Fruit fly (Drosophila melanogaster): ENCODE measurements around the gene GMF.

GMF gene

DNA sequence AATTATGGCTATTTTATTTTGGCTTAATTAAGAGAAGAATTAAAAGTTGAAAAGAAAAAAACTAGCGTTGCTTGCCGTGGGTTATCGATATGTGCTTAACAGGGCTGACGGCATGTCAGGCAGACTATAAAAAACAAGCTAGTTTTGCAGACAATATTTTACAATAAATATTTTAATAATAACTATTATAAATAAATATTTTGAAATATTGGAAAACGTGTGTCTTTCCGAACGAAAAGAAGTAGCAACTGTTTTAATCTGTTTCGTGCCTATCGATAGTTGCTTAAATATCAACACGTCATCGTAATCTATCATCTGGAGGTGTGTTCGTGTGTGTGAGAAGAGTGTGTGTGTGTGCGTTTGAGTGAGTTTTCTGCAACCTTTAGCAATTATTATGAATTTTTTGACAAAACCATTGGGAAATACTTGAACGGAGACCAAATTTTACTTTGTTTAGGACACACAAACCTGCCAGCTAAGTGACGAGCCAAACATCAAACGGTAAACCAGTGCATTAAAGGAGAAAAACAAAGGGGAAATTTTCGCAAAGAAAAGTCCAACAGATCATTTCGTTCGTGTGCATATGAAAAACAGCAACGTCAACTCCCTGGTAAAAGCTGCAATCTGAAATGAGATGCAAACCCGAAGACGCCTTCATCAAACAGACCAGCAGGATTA, 4.4 kb upstream of the GMF start, which contains the start of the genes CG5861 and Syx5 (continued):
- TF ChIP-seq E2f2 (GFP tag; IDR thresholded peaks at IDR 0.05) = peak; percentile 54
- TF ChIP-seq dan (GFP tag; IDR thresholded peaks at IDR 0.05) = no peak
- no peak for TF ChIP-seq CG1647 (GFP tag; optimal IDR thresholded peaks at IDR 0.05)
- TF ChIP-seq CG11695 (GFP tag; IDR thresholded peaks at IDR 0.05) = peak; percentile 21; the same call in 1 of the 3 replicates
- no peak for TF ChIP-seq CG13624 (GFP tag; optimal IDR thresholded peaks at IDR 0.05)
- TF ChIP-seq CG6813 (GFP tag; optimal IDR thresholded peaks at IDR 0.05) = no peak
- TF ChIP-seq CG2129 (GFP tag; IDR thresholded peaks at IDR 0.05; ENCODE audit: partially characterized antibody) = peak; percentile 92
- peak; percentile 58 for TF ChIP-seq Sry-δ (GFP tag; optimal IDR thresholded peaks at IDR 0.05)
- peak; percentile 56; the same call in 2 of the 3 replicates for TF ChIP-seq tgo (GFP tag; IDR thresholded peaks at IDR 0.05)
- TF ChIP-seq cad (GFP tag; optimal IDR thresholded peaks at IDR 0.05) = no peak
- TF ChIP-seq Vsx1 (GFP tag; optimal IDR thresholded peaks at IDR 0.05) = peak; percentile 47
- TF ChIP-seq ac (GFP tag; optimal IDR thresholded peaks at IDR 0.05) = no peak
- no peak for TF ChIP-seq CG8281 (tag; optimal IDR thresholded peaks at IDR 0.05)
- TF ChIP-seq unpg (GFP tag; optimal IDR thresholded peaks at IDR 0.05) = peak; percentile 64
- no peak for TF ChIP-seq org-1 (GFP tag; optimal IDR thresholded peaks at IDR 0.05)
- TF ChIP-seq chif (GFP tag; optimal IDR thresholded peaks at IDR 0.05) = no peak
- TF ChIP-seq Lhr (GFP tag; optimal IDR thresholded peaks at IDR 0.05) = no peak
- peak; percentile 53 for TF ChIP-seq nau (GFP tag; optimal IDR thresholded peaks at IDR 0.05)
- TF ChIP-seq CG12769 (tag; optimal IDR thresholded peaks at IDR 0.05) = no peak
- peak; percentile 46 for TF ChIP-seq CG17385 (GFP tag; optimal IDR thresholded peaks at IDR 0.05)
- no peak for TF ChIP-seq CG5245 (GFP tag; optimal IDR thresholded peaks at IDR 0.05)
- peak; percentile 84; the same call in 1 of the 2 replicates for TF ChIP-seq amos (GFP tag; IDR thresholded peaks at IDR 0.05; ENCODE audit: partially characterized antibody)
- peak; percentile 32 for TF ChIP-seq Chrac-16 (GFP tag; optimal IDR thresholded peaks at IDR 0.05)
- TF ChIP-seq CG2678 (tag; optimal IDR thresholded peaks at IDR 0.05) = peak; percentile 74
- no peak for TF ChIP-seq CG5180 (GFP tag; optimal IDR thresholded peaks at IDR 0.05)
- peak; percentile 97 for TF ChIP-seq Doc3 (GFP tag; IDR thresholded peaks at IDR 0.05; ENCODE audit: partially characterized antibody)
- no peak for TF ChIP-seq pfk (GFP tag; optimal IDR thresholded peaks at IDR 0.05)
- TF ChIP-seq CG6791 (GFP tag; IDR thresholded peaks at IDR 0.05; ENCODE audit: partially characterized antibody) = peak; percentile 77
- no peak for TF ChIP-seq danr (GFP tag; IDR thresholded peaks at IDR 0.05)
- TF ChIP-seq CG16863 (GFP tag; optimal IDR thresholded peaks at IDR 0.05) = no peak
- peak; percentile 63 for TF ChIP-seq sd (tag; optimal IDR thresholded peaks at IDR 0.05)
- peak; percentile 66 for TF ChIP-seq Xrp1 (GFP tag; IDR thresholded peaks at IDR 0.05)
- TF ChIP-seq Eip74EF (GFP tag; optimal IDR thresholded peaks at IDR 0.05) = peak in 1 of 2 experiments; percentile 0
- TF ChIP-seq CG31224 (GFP tag; IDR thresholded peaks at IDR 0.05) = peak; percentile 39; the same call in 1 of the 2 replicates
- peak; percentile 76 for TF ChIP-seq B-H2 (GFP tag; optimal IDR thresholded peaks at IDR 0.05)
- TF ChIP-seq croc (GFP tag; conservative IDR thresholded peaks at IDR 0.05) = no peak
- no peak for TF ChIP-seq CG7786 (GFP tag; optimal IDR thresholded peaks at IDR 0.05)
- TF ChIP-seq NC2α (GFP tag; optimal IDR thresholded peaks at IDR 0.05) = no peak
- TF ChIP-seq CG1024 (GFP tag; IDR thresholded peaks at IDR 0.05) = no peak
- peak; percentile 62 for TF ChIP-seq bcd (GFP tag; optimal IDR thresholded peaks at IDR 0.05)
- TF ChIP-seq CG11696 (GFP tag; IDR thresholded peaks at IDR 0.05) = no peak
- no peak for TF ChIP-seq CG11398 (GFP tag; optimal IDR thresholded peaks at IDR 0.05)
- no peak for TF ChIP-seq CG2199 (GFP tag; IDR thresholded peaks at IDR 0.05)
- TF ChIP-seq ATbp (GFP tag; optimal IDR thresholded peaks at IDR 0.05) = no peak
- no peak for TF ChIP-seq pnt (GFP tag; optimal IDR thresholded peaks at IDR 0.05)
- TF ChIP-seq CG15269 (tag; optimal IDR thresholded peaks at IDR 0.05) = no peak
- no peak for TF ChIP-seq CG12744 (GFP tag; optimal IDR thresholded peaks at IDR 0.05)
- TF ChIP-seq CG12236 (GFP tag; optimal IDR thresholded peaks at IDR 0.05) = no peak
- peak; percentile 74 for TF ChIP-seq grau (tag; optimal IDR thresholded peaks at IDR 0.05)

All from whole organism, embryonic.